Worm (Caenorhabditis elegans) whole organism, mixed stage, embryonic: ENCODE results near the gene cdh-9.
A peak's percentile ranks its signal among the peaks of the same experiment; 100 is the strongest.

ENCODE experiments used
- M03D4.4 ChIP-seq: sonication (generic microtip); optimal IDR thresholded peaks from 2 replicates; lab custom pipeline; 2017; ENCODE audit warnings: mild to moderate bottlenecking, missing genetic modification characterization, missing compliant biosample characterization
- bed-3 ChIP-seq: fragments of 200-800 bp; sonication (Bioruptor generic); optimal IDR thresholded peaks from 3 replicates; lab custom pipeline; 2018; ENCODE audit warnings: mild to moderate bottlenecking, missing genetic modification characterization, moderate library complexity, missing compliant biosample characterization
- ceh-39 ChIP-seq: fragments of 150-350 bp; optimal IDR thresholded peaks from 2 replicates; lab custom pipeline; 2014; ENCODE audit warnings: missing biosample characterization, missing genetic modification characterization
- ceh-43 ChIP-seq: fragments of 200-800 bp; sonication (Bioruptor generic); optimal IDR thresholded peaks from 2 replicates; lab custom pipeline; 2018; ENCODE audit warnings: mild to moderate bottlenecking, missing genetic modification characterization, moderate library complexity, missing compliant biosample characterization
- ceh-83 ChIP-seq: fragments of 200-800 bp; sonication (Bioruptor generic); optimal IDR thresholded peaks from 2 replicates; lab custom pipeline; 2018; ENCODE audit warnings: mild to moderate bottlenecking, missing genetic modification characterization, missing compliant biosample characterization
- ces-1 ChIP-seq: fragments of 150-350 bp; optimal IDR thresholded peaks from 2 replicates; lab custom pipeline; 2014; ENCODE audit warnings: missing biosample characterization, missing genetic modification reagents, missing genetic modification characterization
- cnd-1 ChIP-seq: fragments of 200-800 bp; sonication (Bioruptor generic); optimal IDR thresholded peaks from 2 replicates; lab custom pipeline; 2018; ENCODE audit warnings: mild to moderate bottlenecking, missing genetic modification characterization, missing compliant biosample characterization
- drap-1 ChIP-seq: fragments of 200-800 bp; sonication (Bioruptor generic); optimal IDR thresholded peaks from 3 replicates; lab custom pipeline; 2018; ENCODE audit warnings: mild to moderate bottlenecking, missing genetic modification characterization, missing compliant biosample characterization
- elt-1 ChIP-seq: sonication (generic microtip); optimal IDR thresholded peaks from 2 replicates; lab custom pipeline; 2017; ENCODE audit warnings: missing genetic modification characterization, mild to moderate bottlenecking, missing compliant biosample characterization, antibody characterized with exemption, moderate library complexity, borderline replicate concordance; ENCODE audit not compliant: insufficient read depth
- elt-3 ChIP-seq: fragments of 150-350 bp; optimal IDR thresholded peaks from 2 replicates; lab custom pipeline; 2014; ENCODE audit warnings: missing biosample characterization, missing genetic modification characterization
- ham-2 ChIP-seq: fragments of 200-800 bp; sonication (Bioruptor generic); optimal IDR thresholded peaks from 2 replicates; lab custom pipeline; 2018; ENCODE audit warnings: mild to moderate bottlenecking, missing genetic modification characterization, missing compliant biosample characterization
- hlh-1 ChIP-seq: fragments of 150-350 bp; optimal IDR thresholded peaks from 2 replicates; lab custom pipeline; 2014; ENCODE audit warnings: missing biosample characterization, missing genetic modification reagents, missing genetic modification characterization
- lin-32 ChIP-seq: fragments of 200-800 bp; sonication (Bioruptor generic); optimal IDR thresholded peaks from 2 replicates; lab custom pipeline; 2018; ENCODE audit warnings: mild to moderate bottlenecking, missing genetic modification characterization, missing compliant biosample characterization
- mab-5 ChIP-seq: fragments of 150-350 bp; optimal IDR thresholded peaks from 2 replicates; lab custom pipeline; 2014; ENCODE audit warnings: missing biosample characterization, missing genetic modification characterization
- mls-2 ChIP-seq: sonication (generic microtip); optimal IDR thresholded peaks from 2 replicates; lab custom pipeline; 2016; ENCODE audit warnings: mild to moderate bottlenecking, missing genetic modification characterization, moderate library complexity, missing compliant biosample characterization
- nhr-12 ChIP-seq: fragments of 150-350 bp; optimal IDR thresholded peaks from 2 replicates; lab custom pipeline; 2014; ENCODE audit warnings: missing biosample characterization, missing genetic modification characterization
- nhr-2 ChIP-seq: fragments of 150-350 bp; optimal IDR thresholded peaks from 2 replicates; lab custom pipeline; 2014; ENCODE audit warnings: missing biosample characterization, missing genetic modification characterization
- nhr-237 ChIP-seq: fragments of 150-350 bp; optimal IDR thresholded peaks from 2 replicates; lab custom pipeline; 2014; ENCODE audit warnings: missing biosample characterization, missing genetic modification characterization
- nhr-28 ChIP-seq: fragments of 150-350 bp; optimal IDR thresholded peaks from 2 replicates; lab custom pipeline; 2014; ENCODE audit warnings: missing biosample characterization, missing genetic modification characterization
- nhr-76 ChIP-seq: sonication (generic microtip); optimal IDR thresholded peaks from 2 replicates; lab custom pipeline; 2017; ENCODE audit warnings: missing biosample characterization, missing genetic modification characterization
- pha-4 ChIP-seq: fragments of 150-350 bp; optimal IDR thresholded peaks from 2 replicates; lab custom pipeline; 2018; ENCODE audit warnings: missing biosample characterization, missing genetic modification reagents, missing genetic modification characterization
- sem-2 ChIP-seq: fragments of 200-800 bp; sonication (Bioruptor generic); optimal IDR thresholded peaks from 2 replicates; lab custom pipeline; 2018; ENCODE audit warnings: mild to moderate bottlenecking, missing genetic modification characterization, missing compliant biosample characterization
- snpc-4 ChIP-seq: fragments of 150-350 bp; optimal IDR thresholded peaks from 2 replicates; lab custom pipeline; 2014; ENCODE audit warnings: missing biosample characterization, missing genetic modification characterization
- sptf-1 ChIP-seq: sonication (generic microtip); optimal IDR thresholded peaks from 2 replicates; lab custom pipeline; 2017; ENCODE audit warnings: mild to moderate bottlenecking, missing genetic modification characterization, moderate library complexity, missing compliant biosample characterization
- tbx-8 ChIP-seq: fragments of 200-800 bp; sonication (Bioruptor generic); optimal IDR thresholded peaks from 2 replicates; lab custom pipeline; 2018; ENCODE audit warnings: mild to moderate bottlenecking, missing genetic modification characterization, moderate library complexity, missing compliant biosample characterization
- unc-120 ChIP-seq: sonication (generic microtip); optimal IDR thresholded peaks from 2 replicates; lab custom pipeline; 2017; ENCODE audit warnings: missing genetic modification characterization, missing compliant biosample characterization; ENCODE audit not compliant: poor library complexity, severe bottlenecking
- unc-39 ChIP-seq: fragments of 150-350 bp; optimal IDR thresholded peaks from 2 replicates; lab custom pipeline; 2014; ENCODE audit warnings: missing biosample characterization, missing genetic modification characterization
- unc-62 ChIP-seq: fragments of 150-350 bp; optimal IDR thresholded peaks from 2 replicates; lab custom pipeline; 2014; ENCODE audit warnings: missing biosample characterization, missing genetic modification reagents, missing genetic modification characterization
- zip-8 ChIP-seq: fragments of 150-350 bp; optimal IDR thresholded peaks from 2 replicates; lab custom pipeline; 2014; ENCODE audit warnings: missing biosample characterization, missing genetic modification characterization
- ztf-11 ChIP-seq: fragments of 150-350 bp; optimal IDR thresholded peaks from 2 replicates; lab custom pipeline; 2014; ENCODE audit warnings: missing biosample characterization, missing genetic modification characterization

Gene cdh-9

DNA sequence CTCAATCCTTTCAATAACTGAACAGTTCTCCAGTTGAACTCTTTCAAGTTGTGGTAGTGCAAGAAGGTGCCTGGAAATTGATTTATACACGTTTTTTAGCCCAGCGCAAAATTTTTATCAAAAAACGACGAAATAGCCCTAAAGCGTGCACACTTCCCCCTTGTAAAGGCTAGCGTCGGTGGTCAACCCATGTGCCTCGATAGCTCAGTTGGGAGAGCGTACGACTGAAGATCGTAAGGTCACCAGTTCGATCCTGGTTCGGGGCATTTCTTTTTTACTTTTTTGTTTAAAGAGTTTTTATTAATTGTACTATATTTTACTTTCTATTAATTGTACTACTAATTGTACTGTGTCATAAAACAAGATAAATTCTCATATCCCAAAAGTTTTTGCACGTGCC lies 43.7 kb upstream of the cdh-9 start:
- TF ChIP-seq ceh-83 (GFP tag; lab: Kevin White, UChicago) (peak; percentile 1), sptf-1 (peak; percentile 47), bed-3 (GFP tag; lab: Kevin White, UChicago) (peak; percentile 10), sem-2 (GFP tag; lab: Kevin White, UChicago) (peak; percentile 16), mls-2 (peak; percentile 42), zip-8 (no peak)

DNA sequence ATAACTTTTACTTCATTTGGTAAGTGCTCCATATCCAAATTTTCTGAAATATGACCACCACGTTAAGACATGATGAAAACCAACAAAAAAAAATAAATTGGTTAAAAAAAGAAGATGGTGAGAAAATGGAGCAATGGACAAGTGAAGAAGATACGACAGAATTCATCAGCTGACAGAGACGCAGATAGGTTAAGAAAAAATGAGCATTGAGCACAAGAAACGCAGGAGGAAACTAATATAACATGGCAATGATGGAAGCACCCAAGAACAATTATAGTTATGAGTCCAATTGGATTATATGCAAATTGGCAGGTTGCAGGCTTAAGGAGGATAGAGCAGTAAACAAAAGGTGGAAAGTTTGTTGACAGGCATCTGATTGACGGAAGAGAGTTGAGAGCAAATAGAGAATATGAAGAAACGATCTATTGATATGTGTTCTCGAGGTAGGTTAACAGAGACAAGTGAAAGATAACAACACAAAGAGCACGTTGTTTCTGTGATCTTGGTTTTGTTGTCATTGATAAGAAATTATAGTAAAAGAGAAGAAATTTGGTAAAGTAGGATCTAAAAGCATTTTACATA lies 41.1 kb upstream of the cdh-9 start, which contains the start of gene K08B5.2:
Gene K08B5.2 (minus strand): TSS at position 43 of the 582 bp plus-strand sequence.
- TF ChIP-seq ces-1 (peak; percentile 90), unc-120 (tag; lab: Kevin White, UChicago) (peak; percentile 15), lin-32 (GFP tag; lab: Kevin White, UChicago) (no peak), sem-2 (GFP tag; lab: Kevin White, UChicago) (no peak), pha-4 (tag; lab: Kevin White, UChicago) (peak; percentile 2), nhr-2 (tag; lab: Kevin White, UChicago) (no peak), elt-1 (tag; lab: Kevin White, UChicago) (no peak), M03D4.4 (tag; lab: Kevin White, UChicago) (no peak)

DNA sequence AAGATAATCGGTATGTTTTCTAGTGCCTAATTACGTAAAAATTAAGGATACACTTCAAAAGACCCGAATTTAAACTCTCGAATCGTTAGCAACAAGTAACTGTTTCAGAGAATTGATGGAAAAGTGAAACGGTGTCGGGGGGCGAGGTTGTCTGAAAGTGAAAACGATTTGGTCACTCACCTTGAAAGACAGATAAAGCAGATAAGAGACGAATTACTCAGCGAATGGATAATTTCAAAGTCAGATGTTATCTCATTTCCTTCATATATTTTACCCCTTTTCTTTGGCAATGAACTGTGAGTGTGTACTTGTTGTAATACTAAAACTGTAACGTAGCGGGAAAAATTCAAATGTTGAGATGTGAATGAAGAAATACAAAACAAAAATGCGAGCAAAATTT lies 39.3 kb upstream of the cdh-9 start:
- no peak for TF ChIP-seq ceh-43 (GFP tag; lab: Kevin White, UChicago)
- TF ChIP-seq ham-2 (GFP tag; lab: Kevin White, UChicago) = no peak
- no peak for TF ChIP-seq tbx-8
- TF ChIP-seq nhr-237 (tag; lab: Kevin White, UChicago) = no peak
- TF ChIP-seq nhr-28 (tag; lab: Kevin White, UChicago) = no peak
- no peak for TF ChIP-seq hlh-1 (tag; lab: Kevin White, UChicago)
- TF ChIP-seq ces-1 = no peak
- TF ChIP-seq ceh-83 (GFP tag; lab: Kevin White, UChicago) = no peak
- TF ChIP-seq snpc-4 (tag; lab: Kevin White, UChicago) = no peak
- no peak for TF ChIP-seq unc-120 (tag; lab: Kevin White, UChicago)
- TF ChIP-seq unc-62 (GFP tag; lab: Kevin White, UChicago) = no peak
- TF ChIP-seq M03D4.4 (tag; lab: Kevin White, UChicago) = no peak
- no peak for TF ChIP-seq bed-3 (GFP tag; lab: Kevin White, UChicago)
- no peak for TF ChIP-seq nhr-2 (tag; lab: Kevin White, UChicago)

DNA sequence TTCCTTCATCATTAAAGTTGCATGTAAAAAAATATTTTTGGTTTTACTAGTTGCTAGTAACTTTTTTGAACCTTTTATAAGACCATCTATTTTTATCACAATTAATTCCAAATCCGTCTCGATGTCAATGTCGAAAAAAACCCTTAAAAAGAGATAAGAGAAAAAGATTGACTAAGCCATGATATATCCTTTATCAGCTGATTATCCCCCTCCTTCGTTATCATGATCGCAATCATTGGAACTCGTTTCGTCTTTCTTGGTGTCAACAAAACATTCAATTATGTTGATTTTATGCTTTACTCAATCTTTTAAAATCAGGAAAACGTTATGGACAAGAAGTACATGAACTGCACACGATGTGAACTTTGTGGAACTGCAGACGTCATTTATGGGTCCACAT lies 36.9 kb upstream of the cdh-9 start, which contains the start of gene K08B5.1:
Gene K08B5.1 (plus strand): TSS at position 318 of the 400 bp plus-strand sequence.
- TF ChIP-seq mls-2 = no peak
- no peak for TF ChIP-seq nhr-2 (tag; lab: Kevin White, UChicago)
- no peak for TF ChIP-seq nhr-28 (tag; lab: Kevin White, UChicago)
- no peak for TF ChIP-seq mab-5 (tag; lab: Kevin White, UChicago)
- no peak for TF ChIP-seq nhr-76
- no peak for TF ChIP-seq ztf-11 (tag; lab: Kevin White, UChicago)
- TF ChIP-seq ces-1 = no peak
- TF ChIP-seq nhr-12 = no peak
- no peak for TF ChIP-seq zip-8
- TF ChIP-seq ham-2 (GFP tag; lab: Kevin White, UChicago) = no peak
- TF ChIP-seq lin-32 (GFP tag; lab: Kevin White, UChicago) = no peak
- no peak for TF ChIP-seq elt-1 (tag; lab: Kevin White, UChicago)
- TF ChIP-seq drap-1 (GFP tag; lab: Kevin White, UChicago) = no peak
- no peak for TF ChIP-seq unc-62 (GFP tag; lab: Kevin White, UChicago)
- no peak for TF ChIP-seq pha-4 (tag; lab: Kevin White, UChicago)
- no peak for TF ChIP-seq elt-3
- no peak for TF ChIP-seq unc-120 (tag; lab: Kevin White, UChicago)
- TF ChIP-seq unc-39 (tag; lab: Kevin White, UChicago) = no peak

DNA sequence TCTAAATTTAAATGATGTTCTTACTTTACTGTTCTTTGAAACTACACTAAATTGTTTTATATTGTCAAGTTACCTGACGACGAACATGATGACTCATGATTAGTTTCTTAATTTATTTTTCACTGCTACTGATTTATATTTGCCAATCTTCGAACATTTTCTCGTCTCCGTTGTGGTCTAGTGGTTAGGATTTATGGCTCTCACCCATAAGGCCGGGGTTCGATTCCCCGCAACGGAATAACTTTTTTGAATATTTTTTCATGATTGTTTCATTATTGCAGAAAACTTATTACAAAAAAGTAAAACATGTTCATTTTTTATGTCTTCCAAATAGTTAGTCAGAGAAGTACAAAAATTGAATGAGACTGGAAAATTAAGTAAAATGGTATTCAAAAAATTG lies 36.3 kb upstream of the cdh-9 start:
- TF ChIP-seq M03D4.4 (tag; lab: Kevin White, UChicago) (peak; percentile 30), pha-4 (tag; lab: Kevin White, UChicago) (no peak), unc-39 (tag; lab: Kevin White, UChicago) (no peak), zip-8 (no peak), ceh-83 (GFP tag; lab: Kevin White, UChicago) (peak; percentile 24), ceh-39 (tag; lab: Kevin White, UChicago) (no peak), cnd-1 (tag; lab: Kevin White, UChicago) (no peak), tbx-8 (no peak)
